Fruit fly (Drosophila melanogaster): ENCODE results near the gene Con.

dm6 chr3L:5078978-5079377, at the start of gene Con:
- TF ChIP-seq pnt (GFP tag; optimal IDR thresholded peaks at IDR 0.05) (no peak), CG15479 (GFP tag; optimal IDR thresholded peaks at IDR 0.05) (no peak), grau (tag; optimal IDR thresholded peaks at IDR 0.05) (no peak), CG14014 (GFP tag; IDR thresholded peaks at IDR 0.05) (no peak), CG2116 (GFP tag; optimal IDR thresholded peaks at IDR 0.05) (no peak), Abd-B (GFP tag; optimal IDR thresholded peaks at IDR 0.05) (no peak), CG7928 (GFP tag; optimal IDR thresholded peaks at IDR 0.05) (no peak)

All from whole organism, embryonic.